Fruit fly (Drosophila melanogaster): ENCODE data around the gene Actbeta.

Gene Actbeta

dm6 chr4:1032610-1033297, 51.8 kb downstream of the Actbeta start:
- TF ChIP-seq foxo (GFP tag; optimal IDR thresholded peaks at IDR 0.05), result no peak

- TF ChIP-seq Abd-B (GFP tag; optimal IDR thresholded peaks at IDR 0.05) (no peak), Dif (GFP tag; optimal IDR thresholded peaks at IDR 0.05; ENCODE audit: partially characterized antibody) (peak; percentile 54), tai (GFP tag; optimal IDR thresholded peaks at IDR 0.05) (peak; percentile 70), Hr83 (GFP tag; optimal IDR thresholded peaks at IDR 0.05; ENCODE audit: poor library complexity, severe bottlenecking) (peak; percentile 80), Sp1 (GFP tag; optimal IDR thresholded peaks at IDR 0.05) (no peak), br (GFP tag; optimal IDR thresholded peaks at IDR 0.05) (peak; percentile 75), h (GFP tag; optimal IDR thresholded peaks at IDR 0.05) (peak; percentile 40), woc (GFP tag; optimal IDR thresholded peaks at IDR 0.05) (peak; percentile 56), CrebA (GFP tag; optimal IDR thresholded peaks at IDR 0.05; ENCODE audit: borderline replicate concordance) (no peak), fru (GFP tag; optimal IDR thresholded peaks at IDR 0.05) (peak; percentile 28), dsf (GFP tag; optimal IDR thresholded peaks at IDR 0.05; ENCODE audit: borderline replicate concordance) (peak; percentile 35), Jra (GFP tag; optimal IDR thresholded peaks at IDR 0.05) (peak; percentile 49), N (GFP tag; optimal IDR thresholded peaks at IDR 0.05) (peak; percentile 8), brk (GFP tag; optimal IDR thresholded peaks at IDR 0.05) (peak; percentile 13), Hnf4 (GFP tag; optimal IDR thresholded peaks at IDR 0.05) (peak; percentile 28)
Observed at dm6 chr4:1031687-1032140, 52.9 kb downstream of the Actbeta start, which contains the start of gene CG11076. Gene CG11076 (minus strand): TSS chr4:1031757.

dm6 chr4:1031137-1031536, 53.5 kb downstream of the Actbeta start, which contains the start of gene ATPsynbeta:
Gene ATPsynbeta (plus strand): TSS chr4:1031484.
- TF ChIP-seq Hr83 (GFP tag; optimal IDR thresholded peaks at IDR 0.05; ENCODE audit: poor library complexity, severe bottlenecking), result no peak
- no peak for TF ChIP-seq Abd-B (GFP tag; optimal IDR thresholded peaks at IDR 0.05)
- peak; percentile 23 for TF ChIP-seq Dfd (GFP tag; optimal IDR thresholded peaks at IDR 0.05)
- peak; percentile 1 for TF ChIP-seq Hr78 (GFP tag; optimal IDR thresholded peaks at IDR 0.05)

dm6 chr4:1030692-1031110, 53.9 kb downstream of the Actbeta start:
- TF ChIP-seq Abd-B (GFP tag; optimal IDR thresholded peaks at IDR 0.05), result no peak
- no peak for TF ChIP-seq dmrt93B (GFP tag; optimal IDR thresholded peaks at IDR 0.05)
- no peak for TF ChIP-seq GATAd (GFP tag; optimal IDR thresholded peaks at IDR 0.05)
- TF ChIP-seq OdsH (GFP tag; optimal IDR thresholded peaks at IDR 0.05), result no peak
- TF ChIP-seq rgr (GFP tag; optimal IDR thresholded peaks at IDR 0.05), result peak; percentile 21
- TF ChIP-seq Jra (GFP tag; optimal IDR thresholded peaks at IDR 0.05), result peak; percentile 33
- no peak for TF ChIP-seq fru (GFP tag; optimal IDR thresholded peaks at IDR 0.05)
- TF ChIP-seq Dfd (GFP tag; optimal IDR thresholded peaks at IDR 0.05), result no peak
- TF ChIP-seq dl (GFP tag; optimal IDR thresholded peaks at IDR 0.05; ENCODE audit: insufficient read depth in 1 of 2, partially characterized antibody in 2 of 2), result no peak
- peak; percentile 54 for TF ChIP-seq Hnf4 (GFP tag; optimal IDR thresholded peaks at IDR 0.05)
- TF ChIP-seq Hr78 (GFP tag; optimal IDR thresholded peaks at IDR 0.05), result no peak
- TF ChIP-seq HLH106 (tag; optimal IDR thresholded peaks at IDR 0.05), result peak; percentile 15
- peak; percentile 4 for TF ChIP-seq h (GFP tag; optimal IDR thresholded peaks at IDR 0.05)
- TF ChIP-seq woc (GFP tag; optimal IDR thresholded peaks at IDR 0.05), result peak; percentile 31
- no peak for TF ChIP-seq Rel (GFP tag; optimal IDR thresholded peaks at IDR 0.05)
- no peak for TF ChIP-seq Rel (tag; optimal IDR thresholded peaks at IDR 0.05)
- TF ChIP-seq Mio (GFP tag; optimal IDR thresholded peaks at IDR 0.05), result no peak
- no peak for TF ChIP-seq usp (GFP tag; optimal IDR thresholded peaks at IDR 0.05)
- peak; percentile 57 for TF ChIP-seq br (GFP tag; optimal IDR thresholded peaks at IDR 0.05)
- TF ChIP-seq Vsx2 (GFP tag; optimal IDR thresholded peaks at IDR 0.05; ENCODE audit: partially characterized antibody), result no peak
- peak; percentile 70 for TF ChIP-seq N (GFP tag; optimal IDR thresholded peaks at IDR 0.05)
- no peak for TF ChIP-seq jim (GFP tag; optimal IDR thresholded peaks at IDR 0.05)
- TF ChIP-seq brk (GFP tag; optimal IDR thresholded peaks at IDR 0.05), result no peak
- no peak for TF ChIP-seq pan (optimal IDR thresholded peaks at IDR 0.05)
- peak; percentile 38 for TF ChIP-seq tai (GFP tag; optimal IDR thresholded peaks at IDR 0.05)
- TF ChIP-seq CG9705 (GFP tag; optimal IDR thresholded peaks at IDR 0.05), result no peak
- peak; percentile 23 for TF ChIP-seq Hr83 (GFP tag; optimal IDR thresholded peaks at IDR 0.05; ENCODE audit: poor library complexity, severe bottlenecking)
- TF ChIP-seq foxo (GFP tag; optimal IDR thresholded peaks at IDR 0.05), result peak in 1 of 2 experiments; percentile 17
- no peak for TF ChIP-seq ey (GFP tag; optimal IDR thresholded peaks at IDR 0.05)
- TF ChIP-seq Sp1 (GFP tag; optimal IDR thresholded peaks at IDR 0.05), result no peak
- TF ChIP-seq sv (GFP tag; optimal IDR thresholded peaks at IDR 0.05), result no peak
- no peak for TF ChIP-seq Dif (GFP tag; optimal IDR thresholded peaks at IDR 0.05; ENCODE audit: partially characterized antibody)
- no peak for TF ChIP-seq psq (GFP tag; optimal IDR thresholded peaks at IDR 0.05)

Measured in whole organism, wandering third instar larva.